Worm (Caenorhabditis elegans) whole organism, young adult: ENCODE data around the gene srw-108.

Source experiments
- F22D6.2 ChIP-seq: sonication (generic microtip); optimal IDR thresholded peaks from 2 replicates; lab custom pipeline; 2016; ENCODE audit warnings: mild to moderate bottlenecking, missing genetic modification characterization, missing compliant biosample characterization
- F23B12.7 ChIP-seq: sonication (generic microtip); optimal IDR thresholded peaks from 2 replicates; lab custom pipeline; 2017; ENCODE audit warnings: missing genetic modification characterization, mild to moderate bottlenecking, missing compliant biosample characterization, antibody characterized with exemption, moderate library complexity; ENCODE audit not compliant: insufficient read depth
- F52B5.7 ChIP-seq: sonication (generic microtip); optimal IDR thresholded peaks from 2 replicates; lab custom pipeline; 2016; ENCODE audit warnings: mild to moderate bottlenecking, missing genetic modification characterization, missing compliant biosample characterization
- F57C9.4 ChIP-seq: sonication (generic microtip); optimal IDR thresholded peaks from 2 replicates; lab custom pipeline; 2017; ENCODE audit warnings: mild to moderate bottlenecking, missing genetic modification characterization, missing compliant biosample characterization
- Y53G8AR.9 ChIP-seq: fragments of 200-800 bp; sonication (Bioruptor generic); conservative IDR thresholded peaks from 2 replicates; pipeline ENCODE4 v1.3.6; 2022; ENCODE audit warnings: missing genetic modification reagents, missing genetic modification characterization, missing compliant biosample characterization
- Y95B8A.8 ChIP-seq: fragments of 200-800 bp; sonication (Bioruptor generic); IDR thresholded peaks from 2 replicates; pipeline ENCODE4 v1.3.6; 2022; ENCODE audit warnings: missing genetic modification reagents, missing genetic modification characterization, missing compliant biosample characterization
- aptf-2 ChIP-seq: fragments of 200-800 bp; sonication (Bioruptor generic); conservative IDR thresholded peaks from 2 replicates; pipeline ENCODE4 v1.3.6; 2022; ENCODE audit warnings: missing genetic modification reagents, missing genetic modification characterization, missing compliant biosample characterization
- aptf-3 ChIP-seq: fragments of 200-800 bp; sonication (Bioruptor generic); IDR thresholded peaks from 2 replicates; pipeline ENCODE4 v1.3.6; 2022; ENCODE audit warnings: missing genetic modification characterization, missing compliant biosample characterization
- attf-3 ChIP-seq: fragments of 200-800 bp; sonication (Bioruptor generic); conservative IDR thresholded peaks from 2 replicates; pipeline ENCODE4 v1.3.6; 2022; ENCODE audit warnings: missing genetic modification reagents, missing genetic modification characterization, missing compliant biosample characterization
- ccch-3 ChIP-seq: fragments of 200-800 bp; sonication (Bioruptor generic); optimal IDR thresholded peaks from 2 replicates; lab custom pipeline; 2018; ENCODE audit warnings: mild to moderate bottlenecking, missing genetic modification characterization, missing compliant biosample characterization
- cebp-2 ChIP-seq: fragments of 200-800 bp; sonication (Bioruptor generic); IDR thresholded peaks from 2 replicates; pipeline ENCODE4 v1.3.6; 2022; ENCODE audit warnings: missing genetic modification characterization, missing compliant biosample characterization
- ceh-91 ChIP-seq: fragments of 200-800 bp; sonication (Bioruptor generic); IDR thresholded peaks from 2 replicates; pipeline ENCODE4 v1.3.6; 2022; ENCODE audit warnings: missing genetic modification reagents, missing genetic modification characterization, missing compliant biosample characterization
- efl-1 ChIP-seq: fragments of 150-350 bp; optimal IDR thresholded peaks from 2 replicates; lab custom pipeline; 2014; ENCODE audit warnings: missing biosample characterization, missing genetic modification reagents, missing genetic modification characterization
- ets-4 ChIP-seq: fragments of 200-800 bp; sonication (Bioruptor generic); optimal IDR thresholded peaks from 2 replicates; lab custom pipeline; 2018; ENCODE audit warnings: mild to moderate bottlenecking, missing genetic modification characterization, missing compliant biosample characterization
- hrde-1 ChIP-seq: sonication (generic microtip); optimal IDR thresholded peaks from 2 replicates; lab custom pipeline; 2016; ENCODE audit warnings: missing genetic modification characterization, mild to moderate bottlenecking, missing compliant biosample characterization, moderate library complexity, missing genotype, missing genetic modification reagents, borderline replicate concordance
- let-526 ChIP-seq: fragments of 200-800 bp; sonication (Bioruptor generic); IDR thresholded peaks from 2 replicates; pipeline ENCODE4 v1.3.6; 2022; ENCODE audit warnings: missing genetic modification reagents, missing genetic modification characterization, missing compliant biosample characterization
- lin-26 ChIP-seq: fragments of 200-800 bp; sonication (Bioruptor generic); IDR thresholded peaks from 2 replicates; pipeline ENCODE4 v1.3.6; 2022; ENCODE audit warnings: missing genetic modification reagents, missing genetic modification characterization, missing compliant biosample characterization
- lin-35 ChIP-seq, 3 experiments: fragments of 150-350 bp in 2 of 3; sonication (generic microtip) in 1 of 3; optimal IDR thresholded peaks; 2 replicates each; lab custom pipeline; 2014 to 2018; ENCODE audit warnings: missing biosample characterization in 3 of 3, missing genetic modification characterization in 3 of 3, missing genetic modification reagents in 3 of 3
- lsy-27 ChIP-seq: sonication (generic microtip); optimal IDR thresholded peaks from 2 replicates; lab custom pipeline; 2017; ENCODE audit warnings: missing genetic modification characterization, mild to moderate bottlenecking, missing compliant biosample characterization, antibody characterized with exemption, missing genotype, borderline replicate concordance; ENCODE audit not compliant: insufficient read depth
- madf-10 ChIP-seq: sonication (generic microtip); optimal IDR thresholded peaks from 2 replicates; lab custom pipeline; 2016; ENCODE audit warnings: mild to moderate bottlenecking, missing genetic modification characterization, missing compliant biosample characterization
- madf-6 ChIP-seq: fragments of 200-800 bp; sonication (Bioruptor generic); IDR thresholded peaks from 2 replicates; pipeline ENCODE4 v1.3.6; 2022; ENCODE audit warnings: missing genetic modification reagents, missing genetic modification characterization, missing compliant biosample characterization
- nfyb-1 ChIP-seq: fragments of 200-800 bp; sonication (Bioruptor generic); IDR thresholded peaks from 2 replicates; pipeline ENCODE4 v1.3.6; 2022; ENCODE audit warnings: missing genetic modification reagents, missing genetic modification characterization, missing compliant biosample characterization
- nhr-179 ChIP-seq: sonication (generic microtip); optimal IDR thresholded peaks from 2 replicates; lab custom pipeline; 2016; ENCODE audit warnings: mild to moderate bottlenecking, missing genetic modification characterization, missing compliant biosample characterization
- nhr-27 ChIP-seq: fragments of 200-800 bp; sonication (Bioruptor generic); optimal IDR thresholded peaks from 2 replicates; lab custom pipeline; 2018; ENCODE audit warnings: mild to moderate bottlenecking, missing genetic modification characterization, moderate library complexity, missing compliant biosample characterization
- nhr-80 ChIP-seq: sonication (generic microtip); optimal IDR thresholded peaks from 2 replicates; lab custom pipeline; 2016; ENCODE audit warnings: missing genetic modification characterization, missing compliant biosample characterization
- rec-8 ChIP-seq, 2 experiments: sonication (generic microtip); optimal IDR thresholded peaks; 2 replicates each; lab custom pipeline; 2016; ENCODE audit warnings: mild to moderate bottlenecking in 2 of 2, missing genetic modification characterization in 2 of 2, missing genetic modification reagents in 2 of 2, missing genotype in 2 of 2, missing biosample characterization in 1 of 2, missing compliant biosample characterization in 1 of 2, moderate library complexity in 1 of 2
- tlf-1 ChIP-seq: fragments of 200-800 bp; sonication (Bioruptor generic); optimal IDR thresholded peaks from 2 replicates; lab custom pipeline; 2018; ENCODE audit warnings: mild to moderate bottlenecking, missing genetic modification characterization, missing compliant biosample characterization
- ztf-22 ChIP-seq: fragments of 200-800 bp; sonication (Bioruptor generic); optimal IDR thresholded peaks from 2 replicates; lab custom pipeline; 2018; ENCODE audit warnings: mild to moderate bottlenecking, missing genetic modification characterization, moderate library complexity, missing compliant biosample characterization
- ztf-28 ChIP-seq: fragments of 200-800 bp; sonication (Bioruptor generic); IDR thresholded peaks from 2 replicates; pipeline ENCODE4 v1.3.6; 2022; ENCODE audit warnings: missing genetic modification reagents, missing genetic modification characterization, missing compliant biosample characterization
- ztf-3 ChIP-seq: fragments of 200-800 bp; sonication (Bioruptor generic); optimal IDR thresholded peaks from 2 replicates; lab custom pipeline; 2018; ENCODE audit warnings: mild to moderate bottlenecking, missing genetic modification characterization, missing compliant biosample characterization

srw-108 gene

ce11 chrV:562834-563233, 35.1 kb downstream of the srw-108 start, which contains the start of gene C14C6.2:
C14C6.2 (plus strand) TSS chrV:563134.
- no peak for TF ChIP-seq lin-26 (GFP tag; lab: Robert Waterston, UW)
- no peak for TF ChIP-seq nhr-179
- no peak for TF ChIP-seq ets-4 (GFP tag; lab: Kevin White, UChicago)
- no peak for TF ChIP-seq F22D6.2
- TF ChIP-seq aptf-3 (GFP tag; lab: Robert Waterston, UW) = no peak
- TF ChIP-seq rec-8 (tag; optimal IDR thresholded peaks at IDR 0.05; lab: Kevin White, UChicago) = no peak

- TF ChIP-seq lin-35 (GFP tag; optimal IDR thresholded peaks at IDR 0.05; lab: Kevin White, UChicago) (no peak), ztf-28 (GFP tag; lab: Robert Waterston, UW) (no peak), nhr-80 (tag; lab: Kevin White, UChicago) (no peak), lsy-27 (no peak), let-526 (no peak)
- TF ChIP-seq, all 124 proteins: peak for 0
These were observed 38.3 kb downstream of the srw-108 start, which contains the start of gene sri-73 for ce11 chrV:565984-566383. sri-73 (minus strand) TSS chrV:566084.

ce11 chrV:568105-568504, 40.4 kb downstream of the srw-108 start, which contains the start of gene sri-72:
sri-72 (minus strand) TSS chrV:568205.
- TF ChIP-seq nfyb-1 (GFP tag; lab: Robert Waterston, UW) (no peak), lin-35 (GFP tag; optimal IDR thresholded peaks at IDR 0.05; lab: Kevin White, UChicago) (no peak), ceh-91 (no peak), F57C9.4 (no peak), Y53G8AR.9 (GFP tag; lab: Robert Waterston, UW) (no peak), lin-26 (GFP tag; lab: Robert Waterston, UW) (no peak), madf-10 (tag; lab: Kevin White, UChicago) (no peak)

- no peak for TF ChIP-seq cebp-2
- no peak for TF ChIP-seq tlf-1 (GFP tag; lab: Kevin White, UChicago)
These were observed 46.9 kb downstream of the srw-108 start, which contains the start of gene C14C6.13 for ce11 chrV:574639-575038. C14C6.13 (minus strand) TSS chrV:574739.

ce11 chrV:576070-576469, 48.4 kb downstream of the srw-108 start, which contains the start of gene K06H6.5:
K06H6.5 (plus strand) TSS chrV:576370.
- TF ChIP-seq F22D6.2 (no peak), F23B12.7 (tag; lab: Kevin White, UChicago) (no peak)
- TF ChIP-seq, all 124 proteins: peak for 0

ce11 chrV:576918-577317, 49.2 kb downstream of the srw-108 start:
- no peak for TF ChIP-seq Y95B8A.8
- TF ChIP-seq attf-3 (GFP tag; lab: Robert Waterston, UW) = no peak
- TF ChIP-seq ztf-3 (GFP tag; lab: Kevin White, UChicago) = no peak
- TF ChIP-seq madf-6 (GFP tag; lab: Robert Waterston, UW) = no peak
- TF ChIP-seq efl-1 (GFP tag; lab: Kevin White, UChicago) = no peak
- TF ChIP-seq hrde-1 (tag; lab: Kevin White, UChicago) = no peak
- no peak for TF ChIP-seq F52B5.7 (tag; lab: Kevin White, UChicago)
- no peak for TF ChIP-seq ceh-91
- TF ChIP-seq ccch-3 (GFP tag; lab: Kevin White, UChicago) = no peak
- TF ChIP-seq aptf-2 (GFP tag; lab: Robert Waterston, UW) = no peak
- TF ChIP-seq ztf-22 = no peak
- no peak for TF ChIP-seq nhr-27 (tag; lab: Kevin White, UChicago)
